Worm (Caenorhabditis elegans) whole organism, late embryonic: ENCODE data around the gene C31E10.5.

ENCODE experiments used
- C08G9.2 ChIP-seq: sonication (generic microtip); optimal IDR thresholded peaks from 2 replicates; lab custom pipeline; 2016; ENCODE audit warnings: mild to moderate bottlenecking, missing genetic modification characterization, moderate library complexity, missing compliant biosample characterization
- ama-1 ChIP-seq: fragments of 150-350 bp; optimal IDR thresholded peaks from 2 replicates; lab custom pipeline; 2014
- hlh-30 ChIP-seq: sonication (generic microtip); optimal IDR thresholded peaks from 2 replicates; lab custom pipeline; 2017; ENCODE audit warnings: antibody characterized with exemption, missing genetic modification characterization, missing compliant biosample characterization; ENCODE audit not compliant: insufficient read depth
- nhr-11 ChIP-seq: fragments of 150-350 bp; optimal IDR thresholded peaks from 2 replicates; lab custom pipeline; 2014; ENCODE audit warnings: missing biosample characterization, missing genetic modification characterization
- pha-4 ChIP-seq: fragments of 150-350 bp; optimal IDR thresholded peaks from 2 replicates; lab custom pipeline; 2018; ENCODE audit warnings: missing biosample characterization, missing genetic modification reagents, missing genetic modification characterization

ce11 chrX:13944184-13944583 lies 51.5 kb downstream of the C31E10.5 start:
- TF ChIP-seq hlh-30 (tag; lab: Kevin White, UChicago) (no peak), nhr-11 (tag; lab: Kevin White, UChicago) (no peak), pha-4 (tag; lab: Kevin White, UChicago) (no peak), ama-1 (lab: Kevin White, UChicago) (no peak), C08G9.2 (tag; lab: Kevin White, UChicago) (no peak)
